Worm (Caenorhabditis elegans): ENCODE results near the gene C49A9.5.
A peak's percentile ranks its signal among the peaks of the same experiment; 100 is the strongest.

Gene C49A9.5

DNA sequence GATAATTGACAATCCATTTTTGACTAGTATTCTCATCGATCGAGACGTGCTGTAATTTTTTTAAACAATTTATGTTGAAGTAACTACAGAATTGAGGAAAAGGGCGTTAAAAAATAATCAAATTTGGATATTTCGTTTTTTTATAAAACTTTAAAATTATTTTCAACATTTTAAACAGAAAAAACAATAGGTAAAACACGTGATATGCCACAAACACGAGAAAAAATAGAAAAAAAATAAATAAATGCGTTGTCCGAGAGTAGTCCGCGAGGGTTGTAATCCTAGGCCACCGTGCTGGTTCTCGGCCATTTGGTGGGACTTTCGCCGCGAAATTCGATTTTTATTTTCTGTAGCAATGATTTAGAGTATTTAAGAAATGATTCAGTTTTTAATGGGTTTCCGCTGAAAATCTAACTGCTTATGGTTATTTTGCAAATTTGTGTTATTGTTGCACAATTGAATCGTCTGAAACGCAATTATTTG is 7.1 kb upstream of the C49A9.5 start, which contains the start of gene C49A9.10 (continued):
- peak; percentile 13 for TF ChIP-seq egl-5 (tag; optimal IDR thresholded peaks at IDR 0.05)
- no peak for TF ChIP-seq sea-2 (GFP tag; optimal IDR thresholded peaks at IDR 0.05)
- no peak for TF ChIP-seq nhr-23 (tag; optimal IDR thresholded peaks at IDR 0.05)
- no peak for TF ChIP-seq nhr-28 (tag; optimal IDR thresholded peaks at IDR 0.05)
- no peak for TF ChIP-seq ama-1 (optimal IDR thresholded peaks at IDR 0.05)
- no peak for TF ChIP-seq nhr-237 (tag; optimal IDR thresholded peaks at IDR 0.05)
- peak; percentile 58 for TF ChIP-seq ceh-28 (tag; optimal IDR thresholded peaks at IDR 0.05)
- TF ChIP-seq elt-1 (tag; optimal IDR thresholded peaks at IDR 0.05): no peak
- peak; percentile 54 for TF ChIP-seq pqm-1 (tag; optimal IDR thresholded peaks at IDR 0.05)
- TF ChIP-seq fkh-2 (tag; optimal IDR thresholded peaks at IDR 0.05): no peak
- TF ChIP-seq nhr-43 (tag; optimal IDR thresholded peaks at IDR 0.05; ENCODE audit: poor library complexity, severe bottlenecking): peak; percentile 97
- peak; percentile 85 for TF ChIP-seq lin-15B (tag; optimal IDR thresholded peaks at IDR 0.05)
- no peak for TF ChIP-seq nhr-67 (tag; optimal IDR thresholded peaks at IDR 0.05)
- peak; percentile 93 for TF ChIP-seq pha-4 (tag; optimal IDR thresholded peaks at IDR 0.05)
- TF ChIP-seq zag-1 (tag; optimal IDR thresholded peaks at IDR 0.05): no peak

DNA sequence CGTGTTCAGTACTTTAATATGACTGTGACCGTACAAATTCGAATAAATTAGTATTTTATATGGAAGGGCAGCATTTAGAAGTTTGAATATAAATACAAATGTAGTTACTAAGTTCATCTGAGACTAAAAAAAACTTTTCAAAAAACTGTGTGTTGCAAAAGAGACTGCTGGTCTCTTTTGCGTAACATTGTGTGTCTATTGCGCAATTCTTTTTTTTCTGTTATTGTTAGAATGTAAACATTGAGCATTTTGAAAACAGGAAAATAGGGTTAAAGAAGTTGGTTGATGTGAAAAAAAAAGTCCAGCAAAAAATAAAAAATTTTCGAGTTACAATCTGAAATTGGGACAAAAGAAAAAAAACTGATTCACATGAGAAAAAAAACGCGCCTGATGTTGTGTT is 4.1 kb upstream of the C49A9.5 start:
- TF ChIP-seq jun-1 (tag; optimal IDR thresholded peaks at IDR 0.05) (no peak), pha-4 (tag; optimal IDR thresholded peaks at IDR 0.05) (peak; percentile 63)

DNA sequence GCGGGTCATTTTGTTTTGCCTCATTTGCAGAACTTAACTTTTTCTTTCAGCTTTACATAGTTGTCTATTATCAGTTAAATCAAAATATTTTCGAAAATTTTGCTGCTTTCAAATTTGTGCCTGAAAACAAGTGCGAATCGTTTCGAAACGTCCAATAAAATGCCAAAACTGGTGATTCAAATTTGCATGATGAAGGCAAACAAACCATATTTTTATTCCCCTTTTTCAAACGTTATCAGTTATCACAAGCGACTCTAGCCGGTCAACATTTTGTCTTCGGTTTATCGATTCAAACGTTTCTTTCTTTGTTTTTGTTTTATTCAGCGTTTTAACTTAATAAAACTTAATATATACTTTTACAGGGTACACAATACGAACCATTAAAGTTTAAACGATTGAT is 2.9 kb upstream of the C49A9.5 start, which contains the start of the genes ugt-24 and C49A9.6:
Gene ugt-24, minus strand, starts transcription at position 147 of the 400 bp plus-strand sequence.
Gene C49A9.6, plus strand, starts transcription at position 363 of the 400 bp plus-strand sequence.
- no peak for TF ChIP-seq mdl-1 (tag; optimal IDR thresholded peaks at IDR 0.05)
- TF ChIP-seq elt-2 (tag; optimal IDR thresholded peaks at IDR 0.05): peak; percentile 71
- peak; percentile 59 for TF ChIP-seq pqm-1 (tag; optimal IDR thresholded peaks at IDR 0.05)
- TF ChIP-seq pha-4 (tag; optimal IDR thresholded peaks at IDR 0.05): peak; percentile 66
- TF ChIP-seq ztf-4 (tag; optimal IDR thresholded peaks at IDR 0.05): no peak

DNA sequence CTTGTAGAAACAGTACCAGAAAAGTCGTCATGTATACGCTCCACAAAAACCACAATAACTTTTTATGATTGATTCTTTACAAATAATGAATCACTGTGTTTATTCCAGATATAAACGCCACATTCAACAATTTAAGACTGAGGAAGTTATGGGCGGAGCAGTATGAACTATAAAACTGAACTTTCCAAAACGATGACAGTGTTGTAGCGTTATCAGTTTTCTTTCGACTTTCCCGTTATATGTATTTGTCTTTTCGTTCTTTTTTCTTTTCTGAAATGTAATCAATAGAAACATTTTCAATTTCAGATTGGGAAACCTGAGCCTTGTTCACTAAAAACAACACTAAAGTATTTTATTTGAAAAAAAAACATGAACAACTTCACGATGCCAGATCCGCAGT is 3.6 kb downstream of the C49A9.5 start, which contains the start of gene C49A9.9:
Gene C49A9.9, plus strand, starts transcription at position 307 of the 400 bp plus-strand sequence.
- TF ChIP-seq elt-2 (tag; optimal IDR thresholded peaks at IDR 0.05) (peak; percentile 56), pha-4 (tag; optimal IDR thresholded peaks at IDR 0.05) (peak; percentile 45), ceh-9 (tag; optimal IDR thresholded peaks at IDR 0.05) (no peak), ceh-16 (tag; optimal IDR thresholded peaks at IDR 0.05) (no peak), pqm-1 (tag; optimal IDR thresholded peaks at IDR 0.05) (peak; percentile 58)

DNA sequence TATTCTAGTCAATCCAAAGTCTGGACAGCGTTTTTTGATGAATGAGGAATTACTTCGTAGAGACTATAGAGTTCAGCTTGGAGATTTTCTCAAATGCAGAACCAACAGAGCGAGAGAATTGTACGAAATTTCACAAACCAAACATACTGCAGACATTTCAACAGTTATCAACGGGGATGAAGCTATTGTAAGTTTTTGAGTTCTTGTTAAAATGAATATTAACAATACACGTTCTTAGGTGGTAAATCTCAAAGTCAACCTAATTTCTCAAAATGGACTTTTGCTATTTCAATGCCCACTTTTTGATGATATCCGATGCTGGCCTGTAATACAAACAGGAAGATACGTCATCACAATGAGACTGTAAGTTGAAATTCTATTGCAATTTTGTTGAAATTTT is 4.0 kb downstream of the C49A9.5 start:
- TF ChIP-seq nhr-76 (tag; optimal IDR thresholded peaks at IDR 0.05) (no peak), fos-1 (tag; optimal IDR thresholded peaks at IDR 0.05) (no peak), nhr-43 (tag; optimal IDR thresholded peaks at IDR 0.05; ENCODE audit: poor library complexity, severe bottlenecking) (no peak), R02D3.7 (tag; optimal IDR thresholded peaks at IDR 0.05) (no peak), ama-1 (optimal IDR thresholded peaks at IDR 0.05) (no peak), nhr-67 (tag; optimal IDR thresholded peaks at IDR 0.05) (no peak), ceh-9 (tag; optimal IDR thresholded peaks at IDR 0.05) (no peak)

ce11 chrIV:6219429-6219828 is 6.0 kb downstream of the C49A9.5 start, which contains the start of gene C49A9.4:
C49A9.4 (plus strand) TSS chrIV:6219693.
- TF ChIP-seq ceh-16 (tag; optimal IDR thresholded peaks at IDR 0.05): no peak
- no peak for TF ChIP-seq nhr-76 (tag; optimal IDR thresholded peaks at IDR 0.05)
- TF ChIP-seq pqm-1 (tag; optimal IDR thresholded peaks at IDR 0.05): peak; percentile 39
- peak; percentile 73 for TF ChIP-seq elt-2 (tag; optimal IDR thresholded peaks at IDR 0.05)
- TF ChIP-seq nhr-237 (tag; optimal IDR thresholded peaks at IDR 0.05): no peak
- no peak for TF ChIP-seq ZK546.5 (tag; optimal IDR thresholded peaks at IDR 0.05)

DNA sequence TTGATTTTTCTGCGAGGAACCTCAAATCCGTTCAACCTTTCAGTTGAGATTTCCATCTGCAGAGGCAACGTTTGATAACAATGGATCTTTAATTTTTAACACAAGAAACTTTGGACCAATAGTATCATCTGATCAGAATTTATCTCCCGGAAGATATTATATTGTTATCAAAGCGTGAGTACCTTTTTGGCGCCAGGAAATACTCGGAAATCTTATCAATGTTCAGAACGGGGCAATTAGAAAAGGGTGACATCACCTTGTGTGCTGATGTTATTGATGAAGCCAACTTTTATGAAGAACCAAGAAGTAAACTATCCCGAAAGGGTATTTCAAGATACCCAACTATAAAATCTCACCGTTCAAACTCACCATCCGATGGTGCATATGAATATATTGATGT is 6.7 kb downstream of the C49A9.5 start:
- TF ChIP-seq elt-2 (tag; optimal IDR thresholded peaks at IDR 0.05): peak; percentile 29

DNA sequence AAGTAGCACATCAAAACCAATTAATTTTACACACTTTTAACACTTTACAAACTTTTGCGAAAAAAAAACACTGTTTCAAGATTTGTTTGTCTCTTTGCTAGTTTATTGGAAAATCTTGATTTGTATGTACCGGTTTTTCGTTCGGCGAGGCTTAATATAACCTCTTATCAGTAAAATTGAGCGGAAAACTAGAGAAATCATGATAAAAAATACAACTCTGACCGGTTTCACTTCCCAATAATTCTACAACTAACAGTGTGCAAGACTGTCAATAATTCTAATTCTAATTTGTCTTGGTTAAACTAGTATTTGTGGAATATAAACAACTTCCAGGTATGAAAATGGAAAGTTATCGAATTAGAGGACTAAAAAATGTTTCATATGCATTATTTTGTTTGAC is 8.4 kb downstream of the C49A9.5 start, which contains the start of gene C49A9.3:
Gene C49A9.3, plus strand, starts transcription at position 212 of the 400 bp plus-strand sequence.
- TF ChIP-seq pqm-1 (tag; optimal IDR thresholded peaks at IDR 0.05) (peak; percentile 44), elt-2 (tag; optimal IDR thresholded peaks at IDR 0.05) (peak; percentile 75), snpc-4 (tag; optimal IDR thresholded peaks at IDR 0.05) (no peak), pha-4 (tag; optimal IDR thresholded peaks at IDR 0.05) (peak; percentile 6), egl-27 (tag; optimal IDR thresholded peaks at IDR 0.05) (no peak), egl-5 (tag; optimal IDR thresholded peaks at IDR 0.05) (no peak), mdl-1 (tag; optimal IDR thresholded peaks at IDR 0.05) (no peak), unc-62 (GFP tag; optimal IDR thresholded peaks at IDR 0.05) (no peak), nhr-76 (tag; optimal IDR thresholded peaks at IDR 0.05) (no peak), ceh-28 (tag; optimal IDR thresholded peaks at IDR 0.05) (no peak), lin-15B (tag; optimal IDR thresholded peaks at IDR 0.05) (no peak), elt-1 (tag; optimal IDR thresholded peaks at IDR 0.05) (no peak), nhr-43 (tag; optimal IDR thresholded peaks at IDR 0.05; ENCODE audit: poor library complexity, severe bottlenecking) (no peak)
